Worm (Caenorhabditis elegans): ENCODE data around the gene E02H4.4.

DNA sequence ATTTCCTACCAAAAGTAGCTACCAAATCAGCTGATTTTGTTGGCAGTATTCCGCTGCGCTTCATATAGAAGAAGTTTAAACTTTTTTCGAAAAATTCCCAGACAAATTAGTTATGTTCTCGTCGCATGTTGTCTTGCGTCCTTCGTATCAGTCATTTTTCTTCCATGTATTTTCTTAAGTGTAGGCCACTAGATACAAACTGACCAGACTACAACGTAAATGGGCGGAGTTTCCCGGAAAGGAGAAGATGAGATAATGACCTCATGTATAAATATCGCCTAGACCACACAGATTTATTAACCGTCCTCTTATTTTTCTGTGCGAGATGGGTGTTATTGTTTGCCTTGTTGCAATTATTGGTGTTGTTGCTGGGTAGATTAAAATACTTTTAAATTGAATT lies 32.5 kb upstream of the E02H4.4 start, which contains the start of gene cyp-13B2:
- no peak for TF ChIP-seq flt-1 (GFP tag; IDR thresholded peaks at IDR 0.05)
- TF ChIP-seq ref-1 (GFP tag; conservative IDR thresholded peaks at IDR 0.05): no peak
- no peak for TF ChIP-seq tab-1 (GFP tag; IDR thresholded peaks at IDR 0.05)
- no peak for TF ChIP-seq T22C8.4 (GFP tag; IDR thresholded peaks at IDR 0.05)
